Fruit fly (Drosophila melanogaster) whole organism, embryonic: Measurements from ENCODE around the gene Tsp97E.
A peak's percentile ranks its signal among the peaks of the same experiment; 100 is the strongest.

Experiments
- B-H1 ChIP-seq: fragments of 200-800 bp; sonication (Bioruptor generic); IDR thresholded peaks from 3 replicates; pipeline ENCODE4 v1.3.6; 2022; ENCODE audit warnings: missing biosample characterization, missing genetic modification characterization
- B-H2 ChIP-seq: fragments of 200-800 bp; sonication (Bioruptor generic); optimal IDR thresholded peaks from 2 replicates; lab custom pipeline; 2018; ENCODE audit warnings: missing biosample characterization, mild to moderate bottlenecking, missing genetic modification characterization
- CG11504 ChIP-seq: fragments of 200-800 bp; sonication (Bioruptor generic); optimal IDR thresholded peaks from 3 replicates; lab custom pipeline; 2019; ENCODE audit warnings: missing biosample characterization, mild to moderate bottlenecking, missing genetic modification characterization, moderate library complexity
- CG1233 ChIP-seq: fragments of 200-800 bp; sonication (Bioruptor generic); optimal IDR thresholded peaks from 4 replicates; lab custom pipeline; 2018; ENCODE audit warnings: missing biosample characterization, mild to moderate bottlenecking, missing genetic modification characterization
- CG12659 ChIP-seq: fragments of 200-800 bp; sonication (Bioruptor generic); optimal IDR thresholded peaks from 3 replicates; lab custom pipeline; 2017; ENCODE audit warnings: mild to moderate bottlenecking, missing biosample characterization, missing genetic modification reagents, missing genetic modification characterization
- CG13287 ChIP-seq: fragments of 200-800 bp; sonication (Bioruptor generic); IDR thresholded peaks from 2 replicates; pipeline ENCODE4 v1.3.6; 2022; ENCODE audit warnings: missing biosample characterization, missing genetic modification characterization; ENCODE audit not compliant: partially characterized antibody
- CG13424 ChIP-seq: fragments of 200-800 bp; sonication (Bioruptor generic); optimal IDR thresholded peaks from 2 replicates; lab custom pipeline; 2019; ENCODE audit warnings: missing biosample characterization, mild to moderate bottlenecking, missing genetic modification characterization, moderate library complexity
- CG15011 ChIP-seq: fragments of 200-800 bp; sonication (Bioruptor generic); optimal IDR thresholded peaks from 3 replicates; lab custom pipeline; 2018; ENCODE audit warnings: missing biosample characterization, mild to moderate bottlenecking, missing genetic modification characterization
- CG15514 ChIP-seq: fragments of 200-800 bp; sonication (Bioruptor generic); optimal IDR thresholded peaks from 3 replicates; lab custom pipeline; 2017; ENCODE audit warnings: missing biosample characterization, missing genetic modification characterization, mild to moderate bottlenecking, moderate library complexity, missing genetic modification reagents
- CG15601 ChIP-seq: fragments of 200-800 bp; sonication (Bioruptor generic); optimal IDR thresholded peaks from 3 replicates; lab custom pipeline; 2019; ENCODE audit warnings: missing biosample characterization, mild to moderate bottlenecking, missing genetic modification characterization, moderate library complexity
- CG17829 ChIP-seq: fragments of 200-800 bp; optimal IDR thresholded peaks from 2 replicates; lab custom pipeline; 2019; ENCODE audit warnings: missing biosample characterization, mild to moderate bottlenecking, missing genetic modification characterization, moderate library complexity
- CG1792 ChIP-seq: fragments of 200-800 bp; sonication (Bioruptor generic); optimal IDR thresholded peaks from 2 replicates; lab custom pipeline; 2016; ENCODE audit warnings: missing biosample characterization, missing genetic modification characterization
- CG18262 ChIP-seq: fragments of 200-800 bp; optimal IDR thresholded peaks from 3 replicates; lab custom pipeline; 2019; ENCODE audit warnings: missing biosample characterization, mild to moderate bottlenecking, missing genetic modification characterization, moderate library complexity
- CG30403 ChIP-seq: fragments of 200-800 bp; sonication (Bioruptor generic); optimal IDR thresholded peaks from 3 replicates; lab custom pipeline; 2016; ENCODE audit warnings: missing biosample characterization, missing genetic modification characterization
- CG33213 ChIP-seq: fragments of 200-800 bp; sonication (Bioruptor generic); optimal IDR thresholded peaks from 3 replicates; lab custom pipeline; 2016; ENCODE audit warnings: missing biosample characterization, missing genetic modification characterization
- CG3407 ChIP-seq: fragments of 200-800 bp; sonication (Bioruptor generic); optimal IDR thresholded peaks from 2 replicates; lab custom pipeline; 2018; ENCODE audit warnings: missing biosample characterization, mild to moderate bottlenecking, missing genetic modification characterization
- CG34422 ChIP-seq: fragments of 200-800 bp; sonication (Bioruptor generic); IDR thresholded peaks from 3 replicates; pipeline ENCODE4 v1.3.6; 2022; ENCODE audit warnings: missing biosample characterization, missing genetic modification characterization
- CG4424 ChIP-seq: fragments of 200-800 bp; sonication (Bioruptor generic); optimal IDR thresholded peaks from 3 replicates; lab custom pipeline; 2016; ENCODE audit warnings: missing biosample characterization, missing genetic modification characterization
- CG4617 ChIP-seq: fragments of 200-800 bp; sonication (Bioruptor generic); optimal IDR thresholded peaks from 3 replicates; lab custom pipeline; 2016; ENCODE audit warnings: missing biosample characterization, missing genetic modification characterization, borderline replicate concordance
- CG4820 ChIP-seq: fragments of 200-800 bp; sonication (Bioruptor generic); optimal IDR thresholded peaks from 3 replicates; lab custom pipeline; 2016; ENCODE audit warnings: missing biosample characterization, missing genetic modification characterization
- CG7928 ChIP-seq: fragments of 200-800 bp; sonication (Bioruptor generic); optimal IDR thresholded peaks from 2 replicates; lab custom pipeline; 2017; ENCODE audit warnings: missing biosample characterization, mild to moderate bottlenecking, missing genetic modification characterization
- CG8924 ChIP-seq: fragments of 200-800 bp; optimal IDR thresholded peaks from 3 replicates; lab custom pipeline; 2019; ENCODE audit warnings: missing biosample characterization, mild to moderate bottlenecking, missing genetic modification characterization, moderate library complexity
- CkIIα-i1 ChIP-seq: fragments of 200-800 bp; sonication (Bioruptor generic); IDR thresholded peaks from 2 replicates; pipeline ENCODE4 v1.3.6; 2022; ENCODE audit warnings: missing biosample characterization, missing genetic modification characterization
- E2f2 ChIP-seq: fragments of 200-800 bp; sonication (Bioruptor generic); IDR thresholded peaks from 2 replicates; pipeline ENCODE4 v1.3.6; 2022; ENCODE audit warnings: missing biosample characterization, missing genetic modification characterization
- Eip74EF ChIP-seq, 2 experiments: fragments of 200-800 bp in 1 of 2; fragments of >200 bp in 1 of 2; sonication (Bioruptor generic) in 1 of 2; optimal IDR thresholded peaks; 2 replicates each; lab custom pipeline; 2017 to 2019; ENCODE audit warnings: missing biosample characterization in 2 of 2, missing genetic modification characterization in 2 of 2, mild to moderate bottlenecking in 1 of 2, moderate library complexity in 1 of 2
- Ets97D ChIP-seq: fragments of 200-800 bp; sonication (Bioruptor generic); optimal IDR thresholded peaks from 3 replicates; lab custom pipeline; 2016; ENCODE audit warnings: missing biosample characterization, missing genetic modification characterization
- MBD-R2 ChIP-seq: fragments of 200-800 bp; sonication (Bioruptor generic); IDR thresholded peaks from 2 replicates; pipeline ENCODE4 v1.3.6; 2022; ENCODE audit warnings: missing biosample characterization, missing genetic modification characterization
- MESR4 ChIP-seq: fragments of 200-800 bp; sonication (Bioruptor generic); optimal IDR thresholded peaks from 2 replicates; lab custom pipeline; 2018; ENCODE audit warnings: missing biosample characterization, mild to moderate bottlenecking, missing genetic modification characterization, moderate library complexity
- Max ChIP-seq: fragments of 200-800 bp; sonication (Bioruptor generic); optimal IDR thresholded peaks from 2 replicates; lab custom pipeline; 2016; ENCODE audit warnings: missing biosample characterization, mild to moderate bottlenecking, missing genetic modification characterization
- Nf-YB ChIP-seq: fragments of 200-800 bp; sonication (Bioruptor generic); optimal IDR thresholded peaks from 3 replicates; lab custom pipeline; 2019; ENCODE audit warnings: missing biosample characterization, mild to moderate bottlenecking, missing genetic modification characterization, moderate library complexity
- Stat92E ChIP-seq, 3 experiments: fragments of >200 bp in 2 of 3; fragments of 200-800 bp in 1 of 3; sonication (Bioruptor generic) in 1 of 3; optimal IDR thresholded peaks; 2 replicates each; lab custom pipeline; 2017 to 2019; ENCODE audit warnings: missing biosample characterization in 3 of 3, missing genetic modification characterization in 3 of 3, mild to moderate bottlenecking in 1 of 3, moderate library complexity in 1 of 3
- Xrp1 ChIP-seq: fragments of 200-800 bp; sonication (Bioruptor generic); IDR thresholded peaks from 2 replicates; pipeline ENCODE4 v1.3.6; 2022; ENCODE audit warnings: missing biosample characterization, missing genetic modification characterization
- ase ChIP-seq: fragments of 200-800 bp; sonication (Bioruptor generic); IDR thresholded peaks from 3 replicates; pipeline ENCODE4 v1.3.6; 2022; ENCODE audit warnings: missing biosample characterization, missing genetic modification characterization
- ato ChIP-seq: fragments of 200-800 bp; sonication (Bioruptor generic); IDR thresholded peaks from 2 replicates; pipeline ENCODE4 v1.3.6; 2022; ENCODE audit warnings: missing biosample characterization, missing genetic modification characterization; ENCODE audit not compliant: partially characterized antibody
- cg ChIP-seq: fragments of 200-800 bp; sonication (Bioruptor generic); optimal IDR thresholded peaks from 3 replicates; lab custom pipeline; 2019; ENCODE audit warnings: missing biosample characterization, mild to moderate bottlenecking, missing genetic modification characterization, moderate library complexity
- chinmo ChIP-seq: fragments of 200-800 bp; sonication (Bioruptor generic); IDR thresholded peaks from 4 replicates; pipeline ENCODE4 v1.3.6; 2022; ENCODE audit warnings: missing biosample characterization, missing genetic modification characterization; ENCODE audit not compliant: partially characterized antibody
- ewg ChIP-seq: fragments of 200-800 bp; sonication (Bioruptor generic); optimal IDR thresholded peaks from 3 replicates; lab custom pipeline; 2017; ENCODE audit warnings: mild to moderate bottlenecking, missing biosample characterization, missing genetic modification reagents, missing genetic modification characterization
- fu2 ChIP-seq: fragments of 200-800 bp; sonication (Bioruptor generic); optimal IDR thresholded peaks from 2 replicates; lab custom pipeline; 2016; ENCODE audit warnings: missing biosample characterization, missing genetic modification characterization
- gsb-n ChIP-seq: fragments of 200-800 bp; sonication (Bioruptor generic); optimal IDR thresholded peaks from 3 replicates; lab custom pipeline; 2018; ENCODE audit warnings: missing biosample characterization, mild to moderate bottlenecking, missing genetic modification characterization
- hb ChIP-seq: fragments of 200-800 bp; sonication (Bioruptor generic); IDR thresholded peaks from 3 replicates; pipeline ENCODE4 v1.3.6; 2022; ENCODE audit warnings: missing biosample characterization, missing genetic modification characterization; ENCODE audit not compliant: partially characterized antibody
- insv ChIP-seq, 2 experiments: fragments of 200-800 bp; sonication (Bioruptor generic); optimal IDR thresholded peaks; 3 replicates each; lab custom pipeline; 2016 to 2018; ENCODE audit warnings: missing biosample characterization in 2 of 2, missing genetic modification characterization in 2 of 2
- inv ChIP-seq: fragments of 200-800 bp; sonication (Bioruptor generic); IDR thresholded peaks from 2 replicates; pipeline ENCODE4 v1.3.6; 2022; ENCODE audit warnings: missing biosample characterization, missing genetic modification characterization; ENCODE audit not compliant: partially characterized antibody
- onecut ChIP-seq: fragments of 200-800 bp; sonication (Bioruptor generic); IDR thresholded peaks from 2 replicates; pipeline ENCODE4 v1.3.6; 2022; ENCODE audit warnings: missing biosample characterization, missing genetic modification characterization
- pzg ChIP-seq: fragments of 200-800 bp; sonication (Bioruptor generic); optimal IDR thresholded peaks from 3 replicates; lab custom pipeline; 2018; ENCODE audit warnings: missing biosample characterization, mild to moderate bottlenecking, missing genetic modification characterization, moderate library complexity
- sug ChIP-seq: fragments of 200-800 bp; optimal IDR thresholded peaks from 2 replicates; lab custom pipeline; 2019; ENCODE audit warnings: missing biosample characterization, mild to moderate bottlenecking, missing genetic modification characterization, moderate library complexity
- tap ChIP-seq: fragments of 200-800 bp; optimal IDR thresholded peaks from 3 replicates; lab custom pipeline; 2019; ENCODE audit warnings: missing biosample characterization, mild to moderate bottlenecking, missing genetic modification characterization, moderate library complexity
- tll ChIP-seq, 2 experiments: fragments of 200-800 bp in 1 of 2; fragments of >200 bp in 1 of 2; sonication (Bioruptor generic) in 1 of 2; optimal IDR thresholded peaks; 2 replicates each; lab custom pipeline; 2017 to 2019; ENCODE audit warnings: missing biosample characterization in 2 of 2, missing genetic modification characterization in 2 of 2, mild to moderate bottlenecking in 1 of 2, moderate library complexity in 1 of 2
- trem ChIP-seq: fragments of 200-800 bp; optimal IDR thresholded peaks from 3 replicates; lab custom pipeline; 2019; ENCODE audit warnings: missing biosample characterization, mild to moderate bottlenecking, missing genetic modification characterization, moderate library complexity
- vnd ChIP-seq: fragments of 200-800 bp; sonication (Bioruptor generic); IDR thresholded peaks from 3 replicates; pipeline ENCODE4 v1.3.6; 2022; ENCODE audit warnings: missing biosample characterization, missing genetic modification characterization; ENCODE audit not compliant: partially characterized antibody
- wdn ChIP-seq: fragments of 200-800 bp; sonication (Bioruptor generic); IDR thresholded peaks from 2 replicates; pipeline ENCODE4 v1.3.6; 2022; ENCODE audit warnings: missing biosample characterization, missing genetic modification characterization

Tsp97E gene

dm6 chr3R:26945233-26945632, 19.4 kb downstream of the Tsp97E start, which contains the start of gene CG14252 (continued):
- TF ChIP-seq E2f2 (GFP tag; lab: Robert Waterston, UW) (peak; percentile 99), Xrp1 (peak; percentile 24; the same call in 1 of the 2 replicates), insv (GFP tag; optimal IDR thresholded peaks at IDR 0.05; lab: Kevin White, UChicago) (peak in 1 of 2 experiments; percentile 6), B-H2 (peak; percentile 52), CG15514 (GFP tag; lab: Kevin White, UChicago) (peak; percentile 74), CG34422 (GFP tag; lab: Robert Waterston, UW) (no peak), Stat92E (GFP tag; optimal IDR thresholded peaks at IDR 0.05; lab: Kevin White, UChicago) (peak in 1 of 3 experiments; percentile 79), pzg (GFP tag; lab: Kevin White, UChicago) (peak; percentile 97), CG13424 (tag; lab: Kevin White, UChicago) (peak; percentile 1), CG13287 (GFP tag; lab: Robert Waterston, UW) (peak; percentile 31; the same call in 1 of the 2 replicates), tll (GFP tag; optimal IDR thresholded peaks at IDR 0.05; lab: Kevin White, UChicago) (no peak), CG15601 (tag; lab: Kevin White, UChicago) (peak; percentile 61), tap (tag; lab: Kevin White, UChicago) (peak; percentile 1), CG4424 (GFP tag; lab: Kevin White, UChicago) (peak; percentile 5), Ets97D (GFP tag; lab: Kevin White, UChicago) (peak; percentile 74), CG12659 (GFP tag; lab: Kevin White, UChicago) (peak; percentile 26), CG8924 (tag; lab: Kevin White, UChicago) (peak; percentile 17), CG33213 (GFP tag; lab: Kevin White, UChicago) (peak; percentile 65), CG30403 (peak; percentile 6), chinmo (0 out of 4 replicates have a peak, but pooled peaks have one; percentile 23), MESR4 (GFP tag; lab: Kevin White, UChicago) (peak; percentile 33), onecut (GFP tag; lab: Robert Waterston, UW) (peak; percentile 74), MBD-R2 (GFP tag; lab: Robert Waterston, UW) (peak; percentile 77), CG17829 (tag; lab: Kevin White, UChicago) (peak; percentile 61), gsb-n (peak; percentile 9), trem (peak; percentile 72), CG4617 (peak; percentile 36), sug (tag; lab: Kevin White, UChicago) (peak; percentile 27), Max (GFP tag; lab: Kevin White, UChicago) (peak; percentile 17), vnd (GFP tag; lab: Robert Waterston, UW) (no peak), ewg (GFP tag; lab: Kevin White, UChicago) (no peak), CG1792 (no peak), CG7928 (peak; percentile 97), inv (no peak)
- TF ChIP-seq, all 482 proteins: peak for 77

- TF ChIP-seq CG15011 = no peak
- no peak for TF ChIP-seq hb
- TF ChIP-seq fu2 = no peak
- peak; percentile 52 for TF ChIP-seq CG18262 (tag; lab: Kevin White, UChicago)
- TF ChIP-seq CG3407 (GFP tag; lab: Kevin White, UChicago) = peak; percentile 1
- no peak for TF ChIP-seq ato (GFP tag; lab: Robert Waterston, UW)
- TF ChIP-seq cg = no peak
- TF ChIP-seq CG12659 (GFP tag; lab: Kevin White, UChicago) = peak; percentile 52
- TF ChIP-seq CkIIα-i1 (GFP tag; lab: Robert Waterston, UW) = no peak
- TF ChIP-seq wdn (GFP tag; lab: Robert Waterston, UW) = no peak
- peak; percentile 44 for TF ChIP-seq CG4820 (GFP tag; lab: Kevin White, UChicago)
- TF ChIP-seq Nf-YB (GFP tag; lab: Kevin White, UChicago) = no peak
- no peak for TF ChIP-seq B-H1 (GFP tag; lab: Robert Waterston, UW)
- TF ChIP-seq CG1233 (GFP tag; lab: Kevin White, UChicago) = peak; percentile 57
- TF ChIP-seq ase = no peak
- TF ChIP-seq CG33213 (GFP tag; lab: Kevin White, UChicago) = no peak
- TF ChIP-seq CG11504 (tag; lab: Kevin White, UChicago) = peak; percentile 78
- TF ChIP-seq Eip74EF (GFP tag; optimal IDR thresholded peaks at IDR 0.05; lab: Kevin White, UChicago) = peak in 1 of 2 experiments; percentile 47
Observed at dm6 chr3R:26937423-26937822, 27.2 kb downstream of the Tsp97E start.
